Fruit fly (Drosophila melanogaster): ENCODE results near the gene mtg.

Gene mtg

DNA sequence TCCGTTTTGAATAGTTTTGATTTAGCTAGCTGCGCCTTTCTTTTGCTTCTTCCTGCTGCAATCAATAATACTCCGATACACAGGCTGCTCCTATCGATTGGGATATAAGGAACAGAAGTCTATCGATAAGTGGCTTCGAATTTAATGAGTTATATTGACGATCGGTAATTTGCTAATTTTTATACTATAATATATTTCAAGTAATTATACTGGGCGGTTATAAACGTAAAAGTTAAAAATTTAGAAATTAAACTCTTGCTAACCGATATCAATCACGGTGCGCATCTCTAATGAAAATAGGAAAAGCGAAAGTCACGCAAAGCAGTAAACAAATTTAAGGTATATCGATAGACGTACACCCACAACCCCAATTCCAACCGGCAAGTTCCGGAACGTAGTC, 6.6 kb upstream of the mtg start, which contains the start of the genes CG9636, CG18749 and CG33722 (continued):
- TF ChIP-seq CG4328 (GFP tag; optimal IDR thresholded peaks at IDR 0.05) = peak; percentile 7
- TF ChIP-seq Vsx1 (GFP tag; optimal IDR thresholded peaks at IDR 0.05) = peak; percentile 7
- peak; percentile 53; the same call in 2 of the 3 replicates for TF ChIP-seq B-H1 (GFP tag; IDR thresholded peaks at IDR 0.05)
- TF ChIP-seq lov (optimal IDR thresholded peaks at IDR 0.05) = no peak
- no peak for TF ChIP-seq lov (GFP tag; IDR thresholded peaks at IDR 0.05)
- TF ChIP-seq Optix (GFP tag; IDR thresholded peaks at IDR 0.05) = no peak

dm6 chr3R:8248138-8248537, 2.2 kb upstream of the mtg start, which contains the start of gene CG15864:
CG15864 (plus strand) TSS chr3R:8248438.
- TF ChIP-seq salm (tag; optimal IDR thresholded peaks at IDR 0.05) = no peak
- no peak for TF ChIP-seq HHEX (GFP tag; optimal IDR thresholded peaks at IDR 0.05)
- TF ChIP-seq otp (GFP tag; IDR thresholded peaks at IDR 0.05) = no peak
- TF ChIP-seq pb (GFP tag; optimal IDR thresholded peaks at IDR 0.05) = no peak
- TF ChIP-seq vnd (GFP tag; IDR thresholded peaks at IDR 0.05; ENCODE audit: partially characterized antibody) = no peak

- TF ChIP-seq chinmo (GFP tag; IDR thresholded peaks at IDR 0.05; ENCODE audit: partially characterized antibody) = 0 out of 4 replicates have a peak, but pooled peaks have one; percentile 24
- TF ChIP-seq CG8765 (GFP tag; IDR thresholded peaks at IDR 0.05) = no peak
- TF ChIP-seq p53 (GFP tag; optimal IDR thresholded peaks at IDR 0.05) = no peak
- TF ChIP-seq Awh (GFP tag; IDR thresholded peaks at IDR 0.05) = peak; percentile 27; the same call in 1 of the 2 replicates
- TF ChIP-seq CG15479 (GFP tag; optimal IDR thresholded peaks at IDR 0.05) = peak; percentile 95
- peak; percentile 7 for TF ChIP-seq CG6254 (GFP tag; optimal IDR thresholded peaks at IDR 0.05)
- peak; percentile 32 for TF ChIP-seq zen (tag; optimal IDR thresholded peaks at IDR 0.05)
- peak; percentile 88 for TF ChIP-seq Adf1 (GFP tag; IDR thresholded peaks at IDR 0.05)
- TF ChIP-seq pros (GFP tag; optimal IDR thresholded peaks at IDR 0.05) = peak; percentile 19
- no peak for TF ChIP-seq pan (optimal IDR thresholded peaks at IDR 0.05)
- TF ChIP-seq pan (GFP tag; optimal IDR thresholded peaks at IDR 0.05 in 1 of 2, IDR thresholded peaks at IDR 0.05 in 1 of 2) = peak in 1 of 2 experiments; percentile 4
- peak; percentile 58 for TF ChIP-seq CG10431 (GFP tag; optimal IDR thresholded peaks at IDR 0.05)
- TF ChIP-seq sr (GFP tag; IDR thresholded peaks at IDR 0.05) = peak; percentile 89; the same call in 2 of the 3 replicates
- TF ChIP-seq cato (GFP tag; optimal IDR thresholded peaks at IDR 0.05; ENCODE audit: borderline replicate concordance) = no peak
- TF ChIP-seq CG33557 (GFP tag; optimal IDR thresholded peaks at IDR 0.05) = peak; percentile 64
- no peak for TF ChIP-seq CG2202 (tag; optimal IDR thresholded peaks at IDR 0.05)
- TF ChIP-seq Chrac-16 (GFP tag; optimal IDR thresholded peaks at IDR 0.05) = no peak
- TF ChIP-seq tll (GFP tag; optimal IDR thresholded peaks at IDR 0.05) = peak in 1 of 2 experiments; percentile 83
- peak; percentile 36 for TF ChIP-seq cad (GFP tag; optimal IDR thresholded peaks at IDR 0.05)
- peak; percentile 14 for TF ChIP-seq CG14710 (tag; optimal IDR thresholded peaks at IDR 0.05)
- peak; percentile 43 for TF ChIP-seq Ets65A (GFP tag)
- TF ChIP-seq CG13624 (GFP tag; optimal IDR thresholded peaks at IDR 0.05) = no peak
- TF ChIP-seq onecut (GFP tag; IDR thresholded peaks at IDR 0.05) = 0 out of 2 replicates have a peak, but pooled peaks have one; percentile 12
- peak; percentile 77 for TF ChIP-seq HLHmδ (GFP tag; optimal IDR thresholded peaks at IDR 0.05)
- peak; percentile 69; the same call in 1 of the 3 replicates for TF ChIP-seq CG2199 (GFP tag; IDR thresholded peaks at IDR 0.05)
- peak; percentile 66 for TF ChIP-seq grn (GFP tag; optimal IDR thresholded peaks at IDR 0.05)
- peak in 1 of 2 experiments; percentile 16 for TF ChIP-seq Trl (optimal IDR thresholded peaks at IDR 0.05)
- no peak for TF ChIP-seq Trl (GFP tag; optimal IDR thresholded peaks at IDR 0.05)
- peak; percentile 99 for TF ChIP-seq Blimp-1 (GFP tag; optimal IDR thresholded peaks at IDR 0.05)
- TF ChIP-seq E2f1 (GFP tag; IDR thresholded peaks at IDR 0.05) = 0 out of 2 replicates have a peak, but pooled peaks have one; percentile 18
- peak; percentile 39; the same call in 1 of the 2 replicates for TF ChIP-seq vvl (GFP tag; IDR thresholded peaks at IDR 0.05)
Observed at dm6 chr3R:8251532-8251931, 1.2 kb downstream of the mtg start.

Data from whole organism, embryonic.